Fruit fly (Drosophila melanogaster): ENCODE results near the gene CG46466.

CG46466 gene

DNA sequence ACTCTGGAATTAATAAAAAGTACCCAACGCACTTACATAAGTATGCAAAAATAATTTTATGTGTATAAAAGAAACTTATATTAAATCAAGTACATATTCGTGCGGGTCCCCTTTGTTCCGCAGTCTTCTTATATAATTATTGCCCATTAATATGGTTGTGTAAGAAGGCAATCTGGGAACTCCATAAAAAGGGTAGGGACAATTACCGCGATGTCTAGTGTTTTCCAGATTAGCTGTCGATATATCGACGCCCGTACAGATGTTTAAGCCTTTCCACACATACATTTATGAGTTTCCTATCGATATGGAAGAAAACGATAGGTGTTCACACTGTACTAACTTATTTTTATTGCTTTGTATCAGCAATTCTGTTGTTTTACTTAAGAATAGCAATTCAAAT, 33.7 kb upstream of the CG46466 start (continued):
- peak; percentile 35 for TF ChIP-seq CG17912 (GFP tag; optimal IDR thresholded peaks at IDR 0.05)
- TF ChIP-seq ftz-f1 (GFP tag; optimal IDR thresholded peaks at IDR 0.05): no peak
- peak; percentile 94 for TF ChIP-seq Scr (GFP tag; IDR thresholded peaks at IDR 0.05; ENCODE audit: partially characterized antibody)
- TF ChIP-seq CG34422 (GFP tag; IDR thresholded peaks at IDR 0.05): no peak; the same call in 2 of the 3 replicates
- TF ChIP-seq CG15011 (GFP tag; optimal IDR thresholded peaks at IDR 0.05): no peak
- TF ChIP-seq lab (GFP tag; optimal IDR thresholded peaks at IDR 0.05): no peak
- TF ChIP-seq CG10654 (GFP tag; optimal IDR thresholded peaks at IDR 0.05): no peak
- TF ChIP-seq CG10267 (tag; optimal IDR thresholded peaks at IDR 0.05): peak; percentile 14
- TF ChIP-seq bbx (GFP tag; IDR thresholded peaks at IDR 0.05; ENCODE audit: partially characterized antibody): peak; percentile 98
- TF ChIP-seq CG7745 (tag; optimal IDR thresholded peaks at IDR 0.05): no peak
- peak; percentile 40 for TF ChIP-seq CG30403 (GFP tag; optimal IDR thresholded peaks at IDR 0.05)
- TF ChIP-seq Eip74EF (GFP tag; optimal IDR thresholded peaks at IDR 0.05): no peak
- TF ChIP-seq CG2889 (GFP tag; IDR thresholded peaks at IDR 0.05): no peak
- TF ChIP-seq Hr78 (GFP tag; optimal IDR thresholded peaks at IDR 0.05): no peak
- no peak for TF ChIP-seq CG6689 (GFP tag; IDR thresholded peaks at IDR 0.05)
- TF ChIP-seq gro (GFP tag; optimal IDR thresholded peaks at IDR 0.05): peak; percentile 35
- TF ChIP-seq CG4404 (GFP tag; IDR thresholded peaks at IDR 0.05): no peak
- no peak for TF ChIP-seq tio (GFP tag; optimal IDR thresholded peaks at IDR 0.05)
- TF ChIP-seq Fer3 (tag; optimal IDR thresholded peaks at IDR 0.05): peak; percentile 29
- no peak for TF ChIP-seq CG1233 (GFP tag; optimal IDR thresholded peaks at IDR 0.05)
- TF ChIP-seq Adf1 (GFP tag; IDR thresholded peaks at IDR 0.05): 0 out of 2 replicates have a peak, but pooled peaks have one; percentile 14
- TF ChIP-seq Sry-δ (GFP tag; optimal IDR thresholded peaks at IDR 0.05): peak; percentile 87
- no peak for TF ChIP-seq sisA (GFP tag; IDR thresholded peaks at IDR 0.05)
- TF ChIP-seq Nf-YC (tag; optimal IDR thresholded peaks at IDR 0.05): peak; percentile 47
- TF ChIP-seq CG4282 (GFP tag; optimal IDR thresholded peaks at IDR 0.05): no peak
- no peak for TF ChIP-seq cg (GFP tag; optimal IDR thresholded peaks at IDR 0.05)
- TF ChIP-seq CG18599 (GFP tag; optimal IDR thresholded peaks at IDR 0.05): no peak
- TF ChIP-seq Ada2b (GFP tag; IDR thresholded peaks at IDR 0.05): no peak
- TF ChIP-seq fd96Cb (tag; optimal IDR thresholded peaks at IDR 0.05): no peak
- TF ChIP-seq mirr (GFP tag; optimal IDR thresholded peaks at IDR 0.05): no peak
- TF ChIP-seq exex (tag; optimal IDR thresholded peaks at IDR 0.05): no peak
- TF ChIP-seq CG4707 (GFP tag; optimal IDR thresholded peaks at IDR 0.05): no peak
- TF ChIP-seq lbe (GFP tag; optimal IDR thresholded peaks at IDR 0.05): no peak
- peak; percentile 98; the same call in 2 of the 3 replicates for TF ChIP-seq knrl (GFP tag; IDR thresholded peaks at IDR 0.05; ENCODE audit: partially characterized antibody)
- TF ChIP-seq CG8944 (GFP tag; optimal IDR thresholded peaks at IDR 0.05): peak; percentile 40
- TF ChIP-seq vnd (GFP tag; IDR thresholded peaks at IDR 0.05; ENCODE audit: partially characterized antibody): no peak; the same call in 2 of the 3 replicates
- no peak for TF ChIP-seq CG16815 (GFP tag; optimal IDR thresholded peaks at IDR 0.05)
- TF ChIP-seq fru (optimal IDR thresholded peaks at IDR 0.05): no peak
- peak; percentile 1 for TF ChIP-seq CG7786 (GFP tag; optimal IDR thresholded peaks at IDR 0.05)
- TF ChIP-seq zfh2 (GFP tag; optimal IDR thresholded peaks at IDR 0.05): peak; percentile 37
- no peak for TF ChIP-seq br (optimal IDR thresholded peaks at IDR 0.05)
- TF ChIP-seq sd (tag; optimal IDR thresholded peaks at IDR 0.05): no peak
- no peak for TF ChIP-seq Bdp1 (GFP tag; optimal IDR thresholded peaks at IDR 0.05)
- TF ChIP-seq jigr1 (GFP tag; IDR thresholded peaks at IDR 0.05): no peak
- no peak for TF ChIP-seq kah (GFP tag; optimal IDR thresholded peaks at IDR 0.05)
- no peak for TF ChIP-seq cas (GFP tag; IDR thresholded peaks at IDR 0.05)
- TF ChIP-seq Spps (tag; optimal IDR thresholded peaks at IDR 0.05): no peak
- TF ChIP-seq Atf-2 (GFP tag; optimal IDR thresholded peaks at IDR 0.05): no peak

Data from whole organism, embryonic.